Worm (Caenorhabditis elegans): ENCODE measurements around the gene F52H3.11.
A peak's percentile ranks its signal among the peaks of the same experiment; 100 is the strongest.

The F52H3.11 gene

DNA sequence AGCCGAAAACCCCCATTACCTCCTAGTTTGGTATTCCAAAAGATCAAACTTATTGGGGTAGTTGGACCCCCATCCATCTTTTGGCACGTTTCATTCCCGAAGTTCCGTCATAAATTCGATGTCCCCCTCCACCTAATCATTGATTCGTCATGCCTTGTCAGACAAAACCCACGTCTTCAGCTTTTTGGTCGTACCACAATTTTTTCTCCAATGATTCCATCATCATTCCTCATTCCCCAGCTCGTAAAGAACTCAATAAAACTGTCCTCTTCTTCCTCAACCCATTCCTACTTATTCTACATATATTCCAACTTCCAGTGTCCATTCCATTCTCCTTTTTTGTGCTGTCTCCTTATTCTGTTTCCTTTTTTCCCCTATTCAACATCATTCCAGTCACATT lies 3.6 kb upstream of the F52H3.11 start, which contains the start of gene flp-4:
Gene flp-4 (plus strand): TSS at position 301 of the 400 bp plus-strand sequence.
- TF ChIP-seq F13H6.1 (tag; optimal IDR thresholded peaks at IDR 0.05): no peak
- TF ChIP-seq che-1 (tag; optimal IDR thresholded peaks at IDR 0.05): no peak
- no peak for TF ChIP-seq ztf-16 (tag; optimal IDR thresholded peaks at IDR 0.05)
- no peak for TF ChIP-seq tbx-7 (tag; optimal IDR thresholded peaks at IDR 0.05)
- TF ChIP-seq ceh-18 (tag; optimal IDR thresholded peaks at IDR 0.05): no peak
- no peak for TF ChIP-seq ets-4 (tag; optimal IDR thresholded peaks at IDR 0.05)

DNA sequence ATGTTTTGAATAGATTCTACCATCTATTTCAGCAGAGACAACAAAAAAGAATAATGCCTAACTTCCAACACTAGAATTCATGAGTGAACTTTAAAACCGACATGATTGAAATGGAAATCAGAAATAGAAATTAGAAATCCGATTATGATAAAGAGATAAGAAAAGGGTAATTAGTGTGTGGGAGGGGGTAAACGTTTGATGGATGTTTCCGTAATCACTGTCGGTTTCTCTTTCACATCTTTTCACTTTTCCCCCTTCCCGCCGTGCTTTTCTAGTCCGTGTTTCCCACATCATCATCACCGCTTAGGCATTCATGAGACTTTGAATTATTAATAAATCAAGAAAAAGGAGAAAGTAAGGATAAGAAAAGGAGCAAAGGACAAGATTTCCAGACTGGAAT lies 707 bp upstream of the F52H3.11 start:
- TF ChIP-seq tbx-2 (tag; optimal IDR thresholded peaks at IDR 0.05) (no peak), ceh-6 (GFP tag; optimal IDR thresholded peaks at IDR 0.05) (no peak), nhr-11 (tag; optimal IDR thresholded peaks at IDR 0.05) (no peak), pros-1 (tag; optimal IDR thresholded peaks at IDR 0.05) (no peak), rnt-1 (tag; optimal IDR thresholded peaks at IDR 0.05) (no peak), fkh-6 (tag; optimal IDR thresholded peaks at IDR 0.05) (no peak), K09A11.1 (tag; optimal IDR thresholded peaks at IDR 0.05; ENCODE audit: insufficient read depth) (no peak), unc-86 (tag; optimal IDR thresholded peaks at IDR 0.05) (no peak)

DNA sequence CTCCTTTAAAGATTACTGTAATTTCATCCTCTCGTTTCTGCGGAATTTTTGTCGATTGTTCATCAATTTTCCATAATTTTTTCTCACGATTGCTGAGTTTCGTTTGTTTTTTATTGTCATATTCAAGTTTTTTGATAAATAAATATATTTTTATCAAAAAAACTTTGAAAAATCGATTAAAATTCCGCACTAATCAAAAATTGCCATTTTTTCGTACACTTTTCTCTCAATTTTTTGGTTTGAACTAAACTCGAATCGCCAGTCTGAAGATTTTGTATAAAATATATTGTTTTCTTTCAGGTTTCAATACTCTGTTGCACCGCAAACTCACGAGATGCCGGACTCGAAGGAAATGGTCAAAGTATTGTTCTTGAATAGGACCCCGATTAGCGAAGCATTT lies 4.1 kb downstream of the F52H3.11 start, which contains the start of gene ogr-2:
Gene ogr-2 (plus strand): TSS at position 301 of the 400 bp plus-strand sequence.
- TF ChIP-seq pqm-1 (tag; optimal IDR thresholded peaks at IDR 0.05) (no peak), ama-1 (optimal IDR thresholded peaks at IDR 0.05) (no peak), hlh-8 (tag; optimal IDR thresholded peaks at IDR 0.05) (no peak), unc-42 (tag; optimal IDR thresholded peaks at IDR 0.05) (no peak), C08G9.2 (tag; optimal IDR thresholded peaks at IDR 0.05) (no peak), dve-1 (tag; optimal IDR thresholded peaks at IDR 0.05) (no peak), fax-1 (tag; optimal IDR thresholded peaks at IDR 0.05) (no peak), sdc-2 (tag; optimal IDR thresholded peaks at IDR 0.05) (no peak), hlh-30 (tag; optimal IDR thresholded peaks at IDR 0.05; ENCODE audit: insufficient read depth) (no peak)

DNA sequence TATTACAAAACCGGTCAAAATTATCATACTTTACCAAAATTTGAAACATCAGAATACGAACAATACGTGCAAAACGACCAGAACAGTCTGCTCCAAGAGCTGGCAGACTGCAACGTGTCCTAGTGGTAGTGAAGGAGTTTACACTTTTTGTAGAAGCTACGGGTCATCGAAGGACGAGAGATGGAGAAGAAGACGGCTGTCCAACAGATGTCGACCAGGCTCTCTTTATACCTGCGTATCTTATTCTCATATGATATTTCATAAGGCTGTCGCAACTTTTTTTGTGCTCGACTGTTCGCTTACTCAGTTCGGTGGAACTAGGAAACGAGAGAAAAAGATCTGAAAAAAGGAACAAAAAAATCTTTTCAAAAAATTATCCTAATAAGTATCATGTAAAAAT lies 5.2 kb downstream of the F52H3.11 start, which contains the start of gene let-268:
Gene let-268 (minus strand): TSS at position 182 of the 400 bp plus-strand sequence.
- TF ChIP-seq unc-55 (GFP tag; optimal IDR thresholded peaks at IDR 0.05): peak; percentile 21
- no peak for TF ChIP-seq ceh-2 (tag; optimal IDR thresholded peaks at IDR 0.05)
- TF ChIP-seq ceh-14 (tag; optimal IDR thresholded peaks at IDR 0.05): no peak
- no peak for TF ChIP-seq F13H6.1 (tag; optimal IDR thresholded peaks at IDR 0.05)
- TF ChIP-seq hlh-8 (tag; optimal IDR thresholded peaks at IDR 0.05): peak; percentile 78

DNA sequence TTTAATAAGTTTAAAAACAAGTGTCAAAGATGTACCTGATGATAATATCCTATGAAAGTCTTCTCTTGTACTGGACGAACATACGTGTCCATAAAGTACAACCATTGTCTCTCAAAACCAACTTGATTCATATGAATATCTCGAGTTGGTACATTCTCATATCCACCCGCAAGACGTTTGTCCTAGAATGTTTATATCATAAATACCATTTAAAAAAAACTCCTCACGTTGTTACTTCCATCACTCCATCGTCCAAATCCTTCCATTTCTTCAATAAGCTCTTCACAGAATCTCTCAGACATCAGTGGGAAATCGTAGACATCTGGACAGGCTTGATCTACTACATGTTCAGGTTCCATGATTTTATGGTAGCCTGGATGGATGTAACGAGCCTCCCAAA lies 9.5 kb downstream of the F52H3.11 start:
- TF ChIP-seq ceh-22 (tag; optimal IDR thresholded peaks at IDR 0.05): no peak
- no peak for TF ChIP-seq pros-1 (tag; optimal IDR thresholded peaks at IDR 0.05)
- TF ChIP-seq ceh-18 (tag; optimal IDR thresholded peaks at IDR 0.05): no peak
- no peak for TF ChIP-seq pag-3 (tag; optimal IDR thresholded peaks at IDR 0.05; ENCODE audit: borderline replicate concordance)
- no peak for TF ChIP-seq sdc-2 (tag; optimal IDR thresholded peaks at IDR 0.05)
- no peak for TF ChIP-seq fkh-6 (tag; optimal IDR thresholded peaks at IDR 0.05)
- no peak for TF ChIP-seq nhr-11 (tag; optimal IDR thresholded peaks at IDR 0.05)
- TF ChIP-seq ceh-19 (GFP tag; optimal IDR thresholded peaks at IDR 0.05): no peak
- no peak for TF ChIP-seq unc-42 (tag; optimal IDR thresholded peaks at IDR 0.05)
- no peak for TF ChIP-seq ceh-45 (GFP tag; IDR thresholded peaks at IDR 0.05)
- no peak for TF ChIP-seq pat-9 (tag; optimal IDR thresholded peaks at IDR 0.05)

DNA sequence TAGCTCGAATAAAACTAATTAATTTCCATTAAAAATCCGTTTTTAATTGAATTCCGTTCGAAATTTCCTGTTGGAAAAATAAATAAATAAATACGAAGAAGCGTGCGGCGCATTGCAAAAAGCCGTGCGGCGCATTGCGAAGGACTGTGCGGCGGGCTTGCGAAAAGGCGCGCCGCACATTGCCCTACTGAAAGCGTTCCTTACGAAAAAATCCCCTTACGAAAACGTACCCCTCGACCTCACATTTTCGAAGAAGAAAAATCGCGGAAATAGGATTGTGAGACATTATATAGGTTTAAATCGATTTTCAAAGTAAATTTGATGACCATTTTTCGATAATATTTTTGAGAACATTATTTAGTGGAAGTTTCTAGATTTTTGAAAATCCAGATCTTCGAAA lies 10.2 kb downstream of the F52H3.11 start:
- TF ChIP-seq ceh-45 (GFP tag; IDR thresholded peaks at IDR 0.05): peak; percentile 78; the same call in 1 of the 2 replicates

All from whole organism, late embryonic.